Worm (Caenorhabditis elegans) whole organism, L4/young adult: ENCODE measurements around the gene T11F8.4.
"Not testable (repeated sequence)": the region's sequence is repeated elsewhere in the genome, so short reads cannot be mapped to it uniquely, and the experiment has no call there.

ENCODE experiments used
- W03F9.2 ChIP-seq: fragments of 150-350 bp; optimal IDR thresholded peaks from 2 replicates; lab custom pipeline; 2014; ENCODE audit warnings: missing biosample characterization, missing genetic modification characterization
- dao-5 ChIP-seq: sonication (generic microtip); optimal IDR thresholded peaks from 2 replicates; lab custom pipeline; 2016; ENCODE audit warnings: missing genotype, missing genetic modification characterization, moderate library complexity, missing compliant biosample characterization
- him-1 ChIP-seq: sonication (generic microtip); optimal IDR thresholded peaks from 2 replicates; lab custom pipeline; 2016; ENCODE audit warnings: missing genotype, missing genetic modification reagents, missing genetic modification characterization, missing compliant biosample characterization

Gene T11F8.4

ce11 chrIV:5482231-5482630, 5.9 kb upstream of the T11F8.4 start, which contains the start of gene T11F8.12:
Gene T11F8.12 (minus strand): TSS chrIV:5482331.
- TF ChIP-seq dao-5 (tag; lab: Kevin White, UChicago) (no peak), W03F9.2 (tag; lab: Kevin White, UChicago) (no peak), him-1 (tag; lab: Kevin White, UChicago) (no peak)

- TF ChIP-seq W03F9.2 (tag; lab: Kevin White, UChicago) (no peak), dao-5 (tag; lab: Kevin White, UChicago) (no peak), him-1 (tag; lab: Kevin White, UChicago) (no peak)
These were observed 2.9 kb upstream of the T11F8.4 start, which contains the start of gene T11F8.1 for ce11 chrIV:5479289-5479688. Gene T11F8.1 (plus strand): TSS chrIV:5479589.

DNA sequence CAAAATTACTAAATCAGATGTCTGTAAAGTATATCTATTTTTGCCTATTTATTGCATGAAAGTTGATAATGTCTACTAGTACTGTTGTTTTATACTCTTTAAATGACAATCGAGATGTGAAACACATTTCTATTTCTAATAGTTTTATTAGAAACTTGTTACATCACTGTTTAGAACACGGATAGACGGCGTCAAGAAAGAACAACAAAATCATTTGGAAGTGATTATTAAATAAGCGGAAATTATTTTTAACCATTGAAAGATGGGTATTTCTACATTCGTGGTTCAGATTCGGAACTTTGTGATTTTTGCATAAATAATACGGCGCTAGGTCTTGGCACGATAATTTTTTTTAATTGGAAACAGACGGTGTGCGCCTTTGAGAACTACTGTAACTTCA, 3.3 kb downstream of the T11F8.4 start:
- TF ChIP-seq dao-5 (tag; lab: Kevin White, UChicago) (no peak), him-1 (tag; lab: Kevin White, UChicago) (no peak), W03F9.2 (tag; lab: Kevin White, UChicago) (no peak)

- no peak for TF ChIP-seq W03F9.2 (tag; lab: Kevin White, UChicago)
These were observed 6.6 kb downstream of the T11F8.4 start, which contains the start of gene rme-2 for ce11 chrIV:5469739-5470138. Gene rme-2 (plus strand): TSS chrIV:5470026.

- not testable (repeated sequence) for TF ChIP-seq him-1, W03F9.2, dao-5 (tag; lab: Kevin White, UChicago)
These were observed 12.0 kb downstream of the T11F8.4 start, which contains the start of gene Y52D5A.2 for ce11 chrIV:5464403-5464802. Gene Y52D5A.2 (minus strand): TSS chrIV:5464503.

ce11 chrIV:5462820-5463219, 13.5 kb downstream of the T11F8.4 start:
- TF ChIP-seq him-1 (tag; lab: Kevin White, UChicago) (no peak), W03F9.2 (tag; lab: Kevin White, UChicago) (no peak), dao-5 (tag; lab: Kevin White, UChicago) (no peak)

- TF ChIP-seq dao-5, him-1, W03F9.2 (tag; lab: Kevin White, UChicago): not testable (repeated sequence)
These were observed 20.4 kb downstream of the T11F8.4 start, which contains the start of gene Y4C6A.3 for ce11 chrIV:5455999-5456398. Gene Y4C6A.3 (minus strand): TSS chrIV:5456099.

DNA sequence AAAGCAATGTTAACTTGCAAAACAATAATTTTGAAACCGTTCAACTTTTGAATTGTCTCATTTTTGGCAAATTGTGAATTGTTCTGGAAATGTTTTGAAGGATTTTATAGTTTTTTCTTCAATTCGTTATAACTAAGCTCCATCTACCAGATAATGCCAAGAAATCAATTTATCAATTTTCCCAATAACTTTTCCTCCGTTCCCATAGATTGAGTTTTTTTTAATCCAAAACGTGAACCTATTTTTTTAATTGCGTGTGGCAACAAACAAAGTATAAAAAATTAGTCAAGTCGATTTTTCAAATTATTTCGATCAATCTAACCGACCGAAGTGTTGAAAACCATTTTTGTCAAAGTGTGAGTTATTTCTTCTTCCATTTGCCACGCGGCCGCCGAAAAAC, 23.7 kb downstream of the T11F8.4 start, which contains the start of gene Y4C6A.4:
Y4C6A.4 (plus strand) TSS at position 301 of the 400 bp plus-strand sequence.
- no peak for TF ChIP-seq dao-5 (tag; lab: Kevin White, UChicago)

ce11 chrIV:5438705-5439104, 37.7 kb downstream of the T11F8.4 start, which contains the start of gene mgl-3:
Gene mgl-3 (plus strand): TSS chrIV:5439005.
- TF ChIP-seq W03F9.2 (tag; lab: Kevin White, UChicago) (no peak), dao-5 (tag; lab: Kevin White, UChicago) (no peak), him-1 (tag; lab: Kevin White, UChicago) (no peak)
